Fruit fly (Drosophila melanogaster) Kc167 (cell line): Measurements from ENCODE around the gene CG43737.

Experiments
- h ChIP-seq: fragments of >200 bp; optimal IDR thresholded peaks from 3 replicates; lab custom pipeline; 2018; ENCODE audit warnings: missing external identifiers
- psq ChIP-seq: fragments of >200 bp; optimal IDR thresholded peaks from 2 replicates; lab custom pipeline; 2017; ENCODE audit warnings: missing external identifiers

DNA sequence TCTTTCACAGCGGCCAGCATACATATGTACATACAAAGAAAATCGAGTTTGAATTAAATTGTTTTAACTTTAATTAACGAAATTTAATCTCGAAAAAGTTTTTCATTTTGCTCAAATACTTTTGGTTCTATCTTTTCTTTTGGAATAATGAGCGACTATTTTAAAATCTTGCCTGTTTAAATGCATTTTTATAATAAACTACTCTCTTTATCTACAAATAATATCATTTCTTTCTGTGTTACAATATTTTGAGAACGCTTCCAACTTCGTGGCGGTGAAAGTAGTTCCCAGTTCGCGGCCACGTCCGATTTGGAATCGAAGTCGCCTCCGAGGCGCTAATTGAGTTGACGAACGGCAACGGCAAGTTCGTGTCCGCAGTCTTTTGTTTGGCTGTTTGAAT is 25.0 kb upstream of the CG43737 start:
- TF ChIP-seq h (no peak), psq (no peak)
